Fruit fly (Drosophila melanogaster) whole organism, pupa: Measurements from ENCODE around the gene CG32075.
A peak's percentile ranks its signal among the peaks of the same experiment; 100 is the strongest.

Experiments
- CG10348 ChIP-seq: fragments of 200-800 bp; sonication (Bioruptor generic); IDR thresholded peaks from 2 replicates; pipeline ENCODE4 v1.3.6; 2022; ENCODE audit warnings: missing biosample characterization, missing genetic modification characterization
- CG12605 ChIP-seq: fragments of 200-800 bp; sonication (Bioruptor generic); IDR thresholded peaks from 2 replicates; pipeline ENCODE4 v1.3.6; 2022; ENCODE audit warnings: missing biosample characterization, missing genetic modification characterization
- CG13204 ChIP-seq: fragments of 200-800 bp; sonication (Bioruptor generic); optimal IDR thresholded peaks from 2 replicates; lab custom pipeline; 2018; ENCODE audit warnings: missing biosample characterization, mild to moderate bottlenecking, missing genetic modification characterization, moderate library complexity
- CG14655 ChIP-seq: fragments of 200-800 bp; sonication (Bioruptor generic); optimal IDR thresholded peaks from 3 replicates; lab custom pipeline; 2017; ENCODE audit warnings: mild to moderate bottlenecking, missing biosample characterization, missing genetic modification reagents, missing genetic modification characterization
- CG15710 ChIP-seq: fragments of 200-800 bp; sonication (Bioruptor generic); optimal IDR thresholded peaks from 2 replicates; lab custom pipeline; 2018; ENCODE audit warnings: missing biosample characterization, mild to moderate bottlenecking, missing genetic modification characterization, moderate library complexity
- CG17806 ChIP-seq: fragments of 200-800 bp; sonication (Bioruptor generic); optimal IDR thresholded peaks from 2 replicates; lab custom pipeline; 2018; ENCODE audit warnings: missing biosample characterization, mild to moderate bottlenecking, missing genetic modification characterization, moderate library complexity
- CG32121 ChIP-seq: fragments of 200-800 bp; sonication (Bioruptor generic); IDR thresholded peaks from 2 replicates; pipeline ENCODE4 v1.3.6; 2022; ENCODE audit warnings: missing biosample characterization, missing genetic modification characterization
- CG34367 ChIP-seq: fragments of 200-800 bp; sonication (Bioruptor generic); optimal IDR thresholded peaks from 2 replicates; lab custom pipeline; 2018; ENCODE audit warnings: missing biosample characterization, mild to moderate bottlenecking, missing genetic modification characterization
- CG4496 ChIP-seq: fragments of 200-800 bp; sonication (Bioruptor generic); IDR thresholded peaks from 3 replicates; pipeline ENCODE4 v1.3.6; 2022; ENCODE audit warnings: missing biosample characterization, missing genetic modification characterization
- CG8159 ChIP-seq: fragments of 200-800 bp; sonication (Bioruptor generic); optimal IDR thresholded peaks from 3 replicates; lab custom pipeline; 2018; ENCODE audit warnings: missing biosample characterization, mild to moderate bottlenecking, missing genetic modification characterization, moderate library complexity
- CG8301 ChIP-seq: fragments of 200-800 bp; sonication (Bioruptor generic); optimal IDR thresholded peaks from 2 replicates; lab custom pipeline; 2018; ENCODE audit warnings: missing biosample characterization, mild to moderate bottlenecking, missing genetic modification characterization
- CG9948 ChIP-seq: fragments of 200-800 bp; sonication (Bioruptor generic); optimal IDR thresholded peaks from 2 replicates; lab custom pipeline; 2018; ENCODE audit warnings: missing biosample characterization, mild to moderate bottlenecking, missing genetic modification characterization, moderate library complexity
- D1 ChIP-seq: fragments of 200-800 bp; sonication (Bioruptor generic); optimal IDR thresholded peaks from 2 replicates; lab custom pipeline; 2018; ENCODE audit warnings: missing biosample characterization, mild to moderate bottlenecking, missing genetic modification characterization, moderate library complexity
- EcR ChIP-seq: fragments of 200-800 bp; sonication (Bioruptor generic); optimal IDR thresholded peaks from 3 replicates; lab custom pipeline; 2019; ENCODE audit warnings: missing biosample characterization, missing genetic modification characterization, mild to moderate bottlenecking, moderate library complexity, missing genetic modification reagents
- Ets98B ChIP-seq: fragments of 200-800 bp; sonication (Bioruptor generic); IDR thresholded peaks from 2 replicates; pipeline ENCODE4 v1.3.6; 2022; ENCODE audit warnings: missing biosample characterization, missing genetic modification characterization
- Pif1A ChIP-seq: fragments of 200-800 bp; sonication (Bioruptor generic); optimal IDR thresholded peaks from 3 replicates; lab custom pipeline; 2016; ENCODE audit warnings: missing biosample characterization, missing genetic modification characterization
- Pif1B ChIP-seq: fragments of 200-800 bp; sonication (Bioruptor generic); optimal IDR thresholded peaks from 3 replicates; lab custom pipeline; 2016; ENCODE audit warnings: missing biosample characterization, missing genetic modification characterization
- Snoo ChIP-seq: fragments of 200-800 bp; sonication (Bioruptor generic); optimal IDR thresholded peaks from 3 replicates; lab custom pipeline; 2017; ENCODE audit warnings: missing biosample characterization, mild to moderate bottlenecking, missing genetic modification characterization, inconsistent platforms
- fd96Ca ChIP-seq: fragments of 200-800 bp; sonication (Bioruptor generic); IDR thresholded peaks from 3 replicates; pipeline ENCODE4 v1.3.6; 2022; ENCODE audit warnings: missing biosample characterization, missing genetic modification characterization
- gl ChIP-seq: fragments of 200-800 bp; sonication (Bioruptor generic); optimal IDR thresholded peaks from 2 replicates; lab custom pipeline; 2018; ENCODE audit warnings: missing biosample characterization, mild to moderate bottlenecking, missing genetic modification characterization
- rn ChIP-seq: fragments of 200-800 bp; sonication (Bioruptor generic); IDR thresholded peaks from 2 replicates; pipeline ENCODE4 v1.3.6; 2022; ENCODE audit warnings: missing biosample characterization, missing genetic modification characterization

CG32075 gene

DNA sequence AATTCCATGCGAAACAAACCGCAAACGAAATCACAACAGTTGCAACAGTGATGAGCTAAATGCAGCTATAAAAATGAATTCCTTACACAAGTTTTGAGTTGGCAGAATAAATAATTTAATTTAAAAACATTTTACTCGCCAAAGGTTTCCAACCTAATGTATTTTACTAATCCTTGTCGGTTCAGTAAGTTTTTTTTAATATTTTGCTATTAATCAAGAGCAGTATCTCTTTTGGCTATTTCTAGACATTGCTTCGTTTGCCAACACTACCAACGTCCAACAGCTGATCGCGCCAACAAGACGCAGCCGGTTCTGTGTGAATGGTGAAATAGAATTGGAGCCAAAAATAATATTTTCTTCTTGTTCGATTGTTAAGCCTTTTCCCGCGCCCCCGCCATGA, at the start of gene CG32075, which contains the start of the genes CG45101 and SuUR:
CG32075 (minus strand) TSS at position 253 of the 400 bp plus-strand sequence.
CG45101 (plus strand) TSS at position 303 of the 400 bp plus-strand sequence.
SuUR (plus strand) TSS at position 303 of the 400 bp plus-strand sequence.
- peak; percentile 78 for TF ChIP-seq CG15710 (tag; lab: Kevin White, UChicago)
- TF ChIP-seq CG34367 (tag; lab: Kevin White, UChicago): peak; percentile 56
- TF ChIP-seq gl (tag; lab: Kevin White, UChicago): no peak
- TF ChIP-seq Pif1A (GFP tag; lab: Kevin White, UChicago): peak; percentile 78
- TF ChIP-seq CG8159 (tag; lab: Kevin White, UChicago): peak; percentile 52
- peak; percentile 86 for TF ChIP-seq CG32121 (GFP tag; lab: Robert Waterston, UW)
- no peak for TF ChIP-seq EcR (GFP tag; lab: Kevin White, UChicago)
- no peak for TF ChIP-seq CG13204 (GFP tag; lab: Kevin White, UChicago)
- no peak for TF ChIP-seq D1 (tag; lab: Kevin White, UChicago)
- no peak for TF ChIP-seq CG10348 (GFP tag; lab: Robert Waterston, UW)
- peak; percentile 69 for TF ChIP-seq rn (GFP tag; lab: Robert Waterston, UW)
- TF ChIP-seq Pif1B (GFP tag; lab: Kevin White, UChicago): peak; percentile 71
- TF ChIP-seq Snoo (tag; lab: Kevin White, UChicago): peak; percentile 76
- peak; percentile 52; the same call in 2 of the 3 replicates for TF ChIP-seq fd96Ca (GFP tag; lab: Robert Waterston, UW)
- no peak for TF ChIP-seq CG12605 (GFP tag; lab: Robert Waterston, UW)
- TF ChIP-seq CG14655 (GFP tag; lab: Kevin White, UChicago): no peak
- TF ChIP-seq CG8301 (tag; lab: Kevin White, UChicago): peak; percentile 70
- peak; percentile 83 for TF ChIP-seq CG4496 (GFP tag; lab: Robert Waterston, UW)
- TF ChIP-seq CG17806 (tag; lab: Kevin White, UChicago): peak; percentile 75
- peak; percentile 77 for TF ChIP-seq Ets98B (GFP tag; lab: Robert Waterston, UW)
- peak; percentile 74 for TF ChIP-seq CG9948 (tag; lab: Kevin White, UChicago)

DNA sequence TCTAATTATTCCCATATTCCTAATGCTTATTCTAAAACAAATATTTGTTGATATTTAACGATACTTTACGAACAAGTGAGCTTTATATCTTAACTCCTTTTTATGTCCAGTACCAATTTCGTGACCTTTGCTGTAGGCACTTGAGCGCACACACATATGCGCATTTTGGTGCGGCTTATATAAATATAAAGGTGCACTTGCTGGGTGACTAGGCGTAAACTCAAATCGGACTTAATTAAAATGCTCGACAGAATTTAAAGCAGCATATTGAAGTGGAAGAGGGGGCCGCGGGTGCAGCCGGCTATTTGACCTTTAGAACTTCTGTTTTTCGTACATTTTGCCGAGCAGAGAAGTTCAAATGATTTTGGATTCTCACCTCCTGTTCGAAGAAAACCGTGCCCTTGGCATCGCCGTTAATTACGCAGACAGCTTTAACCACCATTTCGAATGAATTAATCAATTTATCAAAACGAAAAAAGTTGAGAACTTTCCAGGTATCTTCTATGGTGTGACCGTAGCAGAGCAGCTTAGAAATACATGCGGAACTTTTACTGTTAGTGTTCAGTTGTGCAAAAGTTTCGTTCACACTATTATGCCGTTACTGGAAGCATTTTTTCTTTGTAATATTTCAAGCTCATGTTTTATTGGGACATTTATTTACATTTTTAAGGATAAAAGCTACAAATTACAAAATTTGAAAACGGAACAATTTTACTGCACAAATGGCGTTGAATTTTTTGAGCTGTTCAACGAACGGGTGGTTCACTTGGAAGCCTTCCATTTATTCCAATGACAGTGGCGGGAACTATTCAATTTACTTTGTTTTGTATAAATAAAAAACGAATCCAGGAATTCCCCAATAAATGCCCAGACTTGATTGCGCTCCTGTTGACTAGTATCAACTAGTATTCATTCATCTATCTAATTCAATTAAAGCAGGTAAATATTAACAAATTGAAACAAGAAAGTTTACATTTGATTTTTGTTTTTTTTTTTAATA, 48.8 kb upstream of the CG32075 start, which contains the start of gene Sod1:
Sod1 (minus strand) TSS at position 543 of the 1,000 bp plus-strand sequence.
- no peak for TF ChIP-seq CG32121 (GFP tag; lab: Robert Waterston, UW)
- TF ChIP-seq Pif1B (GFP tag; lab: Kevin White, UChicago): peak; percentile 51
- TF ChIP-seq rn (GFP tag; lab: Robert Waterston, UW): no peak
- TF ChIP-seq CG4496 (GFP tag; lab: Robert Waterston, UW): peak; percentile 62; the same call in 1 of the 3 replicates
- TF ChIP-seq CG17806 (tag; lab: Kevin White, UChicago): no peak
- TF ChIP-seq Snoo (tag; lab: Kevin White, UChicago): peak; percentile 65
- peak; percentile 78 for TF ChIP-seq EcR (GFP tag; lab: Kevin White, UChicago)
- no peak for TF ChIP-seq CG9948 (tag; lab: Kevin White, UChicago)
- peak; percentile 41 for TF ChIP-seq CG8159 (tag; lab: Kevin White, UChicago)
- peak; percentile 74 for TF ChIP-seq Pif1A (GFP tag; lab: Kevin White, UChicago)
- peak; percentile 58; the same call in 1 of the 2 replicates for TF ChIP-seq Ets98B (GFP tag; lab: Robert Waterston, UW)
- peak; percentile 46 for TF ChIP-seq CG8301 (tag; lab: Kevin White, UChicago)
- TF ChIP-seq CG10348 (GFP tag; lab: Robert Waterston, UW): no peak
- TF ChIP-seq CG12605 (GFP tag; lab: Robert Waterston, UW): peak; percentile 63
- peak; percentile 41 for TF ChIP-seq CG15710 (tag; lab: Kevin White, UChicago)
- TF ChIP-seq CG34367 (tag; lab: Kevin White, UChicago): peak; percentile 53
- TF ChIP-seq D1 (tag; lab: Kevin White, UChicago): no peak
- peak; percentile 76 for TF ChIP-seq gl (tag; lab: Kevin White, UChicago)
- TF ChIP-seq, all 21 proteins: peak for 12

DNA sequence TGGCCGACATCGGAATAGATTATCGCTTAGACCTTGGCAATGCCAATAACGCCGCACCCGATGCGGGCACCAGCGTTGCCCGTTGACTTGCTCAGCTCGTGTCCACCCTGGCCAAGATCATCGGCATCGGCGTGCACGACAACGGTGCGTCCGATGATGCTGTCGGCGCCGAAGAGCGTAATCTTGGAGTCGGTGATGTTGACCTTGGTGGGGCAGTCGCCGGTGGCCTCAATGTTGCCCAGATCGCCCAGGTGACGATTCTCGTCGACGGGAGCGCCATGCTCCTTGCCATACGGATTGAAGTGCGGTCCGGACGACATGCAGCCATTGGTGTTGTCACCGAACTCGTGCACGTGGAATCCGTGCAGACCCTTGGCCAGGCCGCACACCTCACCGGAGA, 47.7 kb upstream of the CG32075 start:
- no peak for TF ChIP-seq CG4496 (GFP tag; lab: Robert Waterston, UW)
- no peak for TF ChIP-seq CG15710 (tag; lab: Kevin White, UChicago)
- TF ChIP-seq rn (GFP tag; lab: Robert Waterston, UW): peak; percentile 46; the same call in 1 of the 2 replicates
- no peak for TF ChIP-seq CG8301 (tag; lab: Kevin White, UChicago)
- no peak for TF ChIP-seq CG17806 (tag; lab: Kevin White, UChicago)
- no peak for TF ChIP-seq gl (tag; lab: Kevin White, UChicago)

DNA sequence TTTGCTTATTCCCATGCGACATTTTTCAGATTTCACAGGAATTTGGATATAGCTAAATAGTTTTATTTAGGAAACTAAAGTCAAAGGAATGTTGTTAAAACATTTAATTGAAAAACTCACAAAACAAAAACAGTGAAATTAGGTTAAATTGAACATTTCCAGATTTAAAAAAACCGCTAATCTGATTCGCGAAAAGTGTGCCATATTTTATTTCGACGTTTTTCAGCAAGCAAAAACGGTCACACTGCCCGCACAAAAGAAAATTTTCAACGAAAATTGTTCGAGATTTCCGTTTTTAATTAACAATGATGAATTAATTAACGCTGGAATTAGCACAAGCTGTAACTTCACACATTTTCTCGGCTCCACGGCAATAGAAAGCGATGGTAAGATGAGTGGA, 44.7 kb upstream of the CG32075 start, which contains the start of the genes CG34012 and emei:
CG34012 (minus strand) TSS at position 52 of the 400 bp plus-strand sequence.
emei (plus strand) TSS at position 237 of the 400 bp plus-strand sequence.
- TF ChIP-seq Ets98B (GFP tag; lab: Robert Waterston, UW): no peak
- no peak for TF ChIP-seq CG32121 (GFP tag; lab: Robert Waterston, UW)
- no peak for TF ChIP-seq Pif1A (GFP tag; lab: Kevin White, UChicago)
- TF ChIP-seq D1 (tag; lab: Kevin White, UChicago): no peak
- TF ChIP-seq CG12605 (GFP tag; lab: Robert Waterston, UW): no peak
- TF ChIP-seq gl (tag; lab: Kevin White, UChicago): no peak
- TF ChIP-seq Snoo (tag; lab: Kevin White, UChicago): no peak
- no peak for TF ChIP-seq CG8301 (tag; lab: Kevin White, UChicago)
